Fruit fly (Drosophila melanogaster): Measurements from ENCODE around the gene CG42464.

Gene CG42464

DNA sequence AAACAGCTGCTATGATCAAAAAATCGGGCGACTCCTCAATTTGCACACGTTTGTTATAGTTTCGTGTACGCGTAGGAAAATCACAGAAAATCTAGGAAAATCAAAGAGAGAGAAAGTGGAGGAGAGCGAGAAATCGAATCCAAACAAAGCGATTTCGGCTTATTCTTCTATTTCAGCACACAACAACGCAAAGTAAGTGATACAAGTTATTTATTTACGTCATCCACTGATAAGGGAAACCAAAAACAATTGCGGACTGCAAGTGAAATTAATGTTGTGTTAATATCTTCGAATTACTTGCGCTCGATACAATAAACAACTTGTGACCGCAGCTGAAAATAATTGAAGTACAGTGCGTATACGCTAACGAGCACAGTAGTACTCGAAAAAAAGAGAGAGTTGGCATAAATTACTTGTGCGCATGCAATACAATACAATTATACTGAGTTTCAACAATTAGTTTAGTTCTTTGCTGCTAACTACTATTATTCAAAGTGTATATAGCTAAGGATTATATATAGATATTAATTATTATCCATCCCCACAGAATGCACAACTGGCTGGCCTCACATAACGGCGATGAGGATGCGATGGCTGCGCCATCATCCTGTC lies 14.4 kb downstream of the CG42464 start:
- no peak for TF ChIP-seq CTCF (optimal IDR thresholded peaks at IDR 0.05)
- TF ChIP-seq CG8478 (optimal IDR thresholded peaks at IDR 0.05) = no peak

- TF ChIP-seq CG8478 (optimal IDR thresholded peaks at IDR 0.05) (no peak), CTCF (optimal IDR thresholded peaks at IDR 0.05) (no peak)
Measured at dm6 chr2L:3717673-3718235, 18.5 kb downstream of the CG42464 start, which contains the start of the genes lectin-24A and Shaw. lectin-24A (minus strand) TSS chr2L:3717773. Shaw (plus strand) TSS chr2L:3718185.

DNA sequence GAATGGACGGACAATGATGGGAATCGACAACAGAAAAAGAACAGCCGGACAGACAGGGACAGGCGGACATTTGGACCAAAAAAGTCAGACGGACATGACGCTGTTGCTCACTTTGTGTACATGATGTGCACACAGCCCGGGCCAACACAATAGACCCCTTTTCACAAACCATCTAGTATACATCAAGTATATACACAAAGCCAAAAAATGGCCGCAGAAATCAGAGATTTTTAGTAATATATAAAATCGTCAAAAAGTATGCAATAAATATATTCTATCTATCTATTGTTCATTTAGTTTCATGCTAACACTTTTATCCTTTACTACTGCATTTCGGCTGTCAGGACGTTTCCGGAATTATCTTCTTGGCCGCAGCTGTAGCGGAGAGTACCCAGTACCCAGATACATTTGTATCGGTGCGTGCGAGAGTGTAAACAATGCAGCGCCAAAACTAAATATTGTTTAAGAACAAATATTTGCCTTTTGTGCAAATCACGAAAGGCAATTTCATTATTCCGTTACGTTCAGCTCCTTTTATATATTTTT lies 20.2 kb downstream of the CG42464 start:
- TF ChIP-seq CG8478 (optimal IDR thresholded peaks at IDR 0.05) (no peak), CTCF (optimal IDR thresholded peaks at IDR 0.05) (no peak)

dm6 chr2L:3729635-3730034 lies 30.4 kb downstream of the CG42464 start:
- TF ChIP-seq CTCF (optimal IDR thresholded peaks at IDR 0.05) (no peak), CG8478 (optimal IDR thresholded peaks at IDR 0.05) (no peak)

DNA sequence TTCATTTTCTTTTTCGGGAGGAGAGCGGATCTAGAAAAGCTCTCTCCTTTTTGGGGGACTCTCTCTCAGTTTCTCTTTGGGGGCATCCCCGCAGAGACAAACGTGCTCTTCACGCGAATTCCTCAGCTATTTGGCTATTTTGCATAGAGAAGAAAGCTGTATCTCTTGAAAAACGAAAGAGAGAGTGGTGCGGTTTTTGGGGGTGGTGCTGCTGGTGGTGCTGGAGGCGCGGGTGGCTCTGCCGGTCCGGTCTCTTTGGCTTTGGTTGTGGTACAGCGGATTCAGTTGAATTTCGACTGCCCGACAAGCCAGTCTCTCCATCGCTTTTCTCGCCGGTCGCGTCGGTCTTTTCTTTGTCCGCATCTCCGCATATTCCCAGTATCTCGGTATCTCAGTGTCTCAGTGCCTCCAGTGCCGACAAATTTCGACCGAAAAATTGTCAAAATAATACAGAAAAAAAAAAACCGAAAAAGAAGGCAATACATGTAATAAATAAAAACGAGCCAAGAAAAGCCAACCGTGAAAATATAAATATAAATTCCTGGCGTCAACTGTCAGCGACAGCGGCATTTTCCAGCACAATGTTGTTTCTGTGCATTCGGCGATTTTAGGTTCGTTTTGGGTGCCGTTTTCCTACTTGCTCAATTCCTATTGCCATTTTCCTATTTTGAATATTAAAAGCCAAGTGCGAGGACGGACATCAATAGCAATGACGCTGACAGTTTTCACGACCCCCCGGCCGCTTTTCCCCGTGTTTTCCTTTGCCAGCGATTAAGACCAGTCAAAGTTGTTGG lies 31.1 kb downstream of the CG42464 start, which contains the start of gene CG10019:
TSS of gene CG10019 (plus strand) at position 285 of the 794 bp plus-strand sequence.
- TF ChIP-seq CG8478 (optimal IDR thresholded peaks at IDR 0.05) (no peak), CTCF (optimal IDR thresholded peaks at IDR 0.05) (no peak)

dm6 chr2L:3731055-3731454 lies 31.8 kb downstream of the CG42464 start:
- no peak for TF ChIP-seq CG8478 (optimal IDR thresholded peaks at IDR 0.05)
- TF ChIP-seq CTCF (optimal IDR thresholded peaks at IDR 0.05) = no peak

- TF ChIP-seq CTCF (optimal IDR thresholded peaks at IDR 0.05) (no peak), CG8478 (optimal IDR thresholded peaks at IDR 0.05) (no peak)
Measured at dm6 chr2L:3737003-3737662, 37.9 kb downstream of the CG42464 start.

DNA sequence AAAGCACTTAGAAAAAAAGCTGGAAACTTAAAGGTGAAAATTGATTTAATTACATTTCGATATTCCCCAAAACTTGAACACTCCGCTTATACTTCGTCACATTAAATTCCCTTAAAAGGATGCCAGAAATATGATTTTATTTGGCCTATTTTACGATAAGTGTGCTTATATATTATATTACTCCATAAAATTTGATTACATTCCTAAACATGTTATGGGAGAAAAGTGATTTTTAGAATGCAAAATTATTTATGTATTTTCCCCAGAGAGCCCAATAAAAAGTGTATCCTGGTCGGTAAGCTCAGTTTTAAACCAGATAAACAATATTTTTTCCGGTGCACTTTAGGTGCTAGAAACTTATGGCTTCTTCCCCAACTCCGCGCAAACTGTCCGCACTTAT lies 38.4 kb downstream of the CG42464 start:
- no peak for TF ChIP-seq CTCF (optimal IDR thresholded peaks at IDR 0.05)
- no peak for TF ChIP-seq CG8478 (optimal IDR thresholded peaks at IDR 0.05)

DNA sequence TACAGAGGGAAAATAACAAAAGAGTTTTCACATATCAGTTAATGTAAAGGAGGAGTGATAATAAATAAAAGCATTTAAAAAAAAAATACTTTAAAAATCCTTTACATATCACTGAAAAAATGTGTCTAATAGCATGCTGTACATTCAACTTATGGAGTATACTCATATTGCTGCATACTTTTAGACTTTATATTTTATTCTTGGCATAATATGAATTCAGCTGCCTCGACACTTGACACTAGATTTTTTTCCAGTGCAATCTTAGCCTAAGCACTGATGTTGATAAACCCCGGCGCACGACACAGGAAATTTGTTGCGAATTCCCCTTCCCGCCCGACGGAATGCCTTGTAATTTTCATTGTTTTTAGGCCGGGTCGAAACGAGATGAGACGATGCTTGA lies 41.2 kb downstream of the CG42464 start:
- TF ChIP-seq CTCF (optimal IDR thresholded peaks at IDR 0.05) = no peak
- no peak for TF ChIP-seq CG8478 (optimal IDR thresholded peaks at IDR 0.05)

DNA sequence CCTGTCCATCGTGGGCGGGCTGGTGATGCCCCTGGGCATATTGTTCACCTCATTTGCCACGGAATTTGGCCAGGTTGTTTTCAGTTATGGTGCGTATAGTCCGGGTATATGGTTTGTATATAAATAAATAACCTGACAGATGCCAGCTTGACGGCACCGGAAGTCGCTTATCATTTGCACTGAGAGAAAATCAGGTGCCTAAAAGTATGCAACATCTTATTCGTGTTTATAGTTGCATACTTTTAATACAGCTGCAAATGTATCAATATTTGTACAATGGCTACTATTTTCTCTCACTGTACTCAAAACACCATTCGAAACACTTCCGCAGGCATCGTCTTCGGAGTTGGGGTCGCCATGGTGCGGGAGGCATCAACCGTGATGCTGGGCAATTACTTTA lies 49.4 kb downstream of the CG42464 start:
- TF ChIP-seq CG8478 (optimal IDR thresholded peaks at IDR 0.05) (no peak), CTCF (optimal IDR thresholded peaks at IDR 0.05) (no peak)
